Worm (Caenorhabditis elegans): ENCODE measurements around the gene clec-136.

- TF ChIP-seq elt-3 (tag; optimal IDR thresholded peaks at IDR 0.05) (no peak), ztf-11 (tag; optimal IDR thresholded peaks at IDR 0.05) (no peak), nhr-2 (tag; optimal IDR thresholded peaks at IDR 0.05) (no peak), nhr-12 (tag; optimal IDR thresholded peaks at IDR 0.05) (no peak), ceh-39 (tag; optimal IDR thresholded peaks at IDR 0.05) (no peak), lsy-2 (tag; optimal IDR thresholded peaks at IDR 0.05) (no peak), lin-13 (tag; optimal IDR thresholded peaks at IDR 0.05) (no peak), elt-1 (tag; optimal IDR thresholded peaks at IDR 0.05; ENCODE audit: borderline replicate concordance, insufficient read depth) (no peak), nhr-237 (tag; optimal IDR thresholded peaks at IDR 0.05) (no peak), drap-1 (GFP tag; optimal IDR thresholded peaks at IDR 0.05) (no peak), unc-62 (GFP tag; optimal IDR thresholded peaks at IDR 0.05) (no peak), unc-120 (tag; optimal IDR thresholded peaks at IDR 0.05; ENCODE audit: poor library complexity, severe bottlenecking) (no peak)
Measured at ce11 chrII:4590086-4590485, 26.3 kb downstream of the clec-136 start.

Measured in whole organism, mixed stage, embryonic.